Worm (Caenorhabditis elegans): ENCODE measurements around the gene ZC404.1.

DNA sequence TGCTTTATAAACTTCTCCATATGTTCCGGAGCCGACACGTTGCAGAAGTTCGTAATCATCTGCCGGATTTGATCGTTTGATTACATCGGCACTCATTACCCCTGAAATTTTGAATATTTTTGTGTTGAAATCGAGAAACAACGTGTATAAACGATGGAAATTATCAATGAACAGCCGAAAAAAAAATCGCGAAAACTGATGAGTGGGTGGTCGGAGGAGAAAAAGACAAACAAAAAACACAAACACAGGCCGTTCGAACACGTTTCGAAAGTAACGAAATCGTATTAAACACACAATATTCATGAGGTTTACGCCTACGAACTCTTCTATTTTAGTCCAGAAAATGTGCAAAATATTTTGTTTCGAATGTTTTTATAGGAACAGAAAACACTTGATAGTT, 1.4 kb upstream of the ZC404.1 start, which contains the start of gene gck-2:
- TF ChIP-seq lin-40 (tag; optimal IDR thresholded peaks at IDR 0.05), result no peak
- no peak for TF ChIP-seq madf-10 (tag; optimal IDR thresholded peaks at IDR 0.05)
- no peak for TF ChIP-seq aptf-3 (GFP tag; IDR thresholded peaks at IDR 0.05)
- TF ChIP-seq pha-4 (tag; optimal IDR thresholded peaks at IDR 0.05), result no peak
- TF ChIP-seq ama-1 (optimal IDR thresholded peaks at IDR 0.05), result no peak
- no peak for TF ChIP-seq ama-1 (GFP tag; optimal IDR thresholded peaks at IDR 0.05)
- TF ChIP-seq xnd-1 (tag; optimal IDR thresholded peaks at IDR 0.05), result no peak
- TF ChIP-seq ceh-58 (GFP tag; IDR thresholded peaks at IDR 0.05), result no peak
- TF ChIP-seq unc-62 (GFP tag; optimal IDR thresholded peaks at IDR 0.05), result no peak
- no peak for TF ChIP-seq die-1 (tag; optimal IDR thresholded peaks at IDR 0.05)

All from whole organism, young adult.